ENCODE assay signal across 1 fruit fly cellular context in the genomic region with DNA sequence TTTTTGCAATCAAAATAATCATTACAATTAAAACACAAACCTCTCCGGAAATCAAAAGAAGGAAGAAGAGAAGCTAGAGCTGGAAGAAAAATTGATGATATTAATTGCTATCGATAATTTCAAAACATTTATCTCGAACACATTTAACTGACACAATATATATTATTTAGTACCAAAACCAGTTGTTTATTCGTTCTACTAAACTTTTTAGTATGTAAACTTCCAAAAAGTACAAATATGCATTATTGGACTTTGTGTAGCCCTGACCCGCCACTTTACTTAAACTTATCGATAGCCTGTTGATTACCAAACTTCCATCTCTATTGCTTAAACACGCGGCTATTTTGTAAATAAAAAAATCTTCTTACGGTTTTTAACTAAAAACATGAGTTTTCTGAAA.
TF ChIP-seq lines count a peak whose summit lies in the region.

A gene (minus strand): TSS at position 73 of the 400 bp plus-strand sequence.
A gene (plus strand): TSS at position 302 of the 400 bp plus-strand sequence.

TF ChIP-seq in whole organism, embryonic, 481 proteins besides CTCF, POLR2A, EP300 and RAD21 (continued from another document):
- TF ChIP-seq C15 (GFP tag; IDR thresholded peaks at IDR 0.05; lab: Robert Waterston, UW) (no peak), CG8290 (GFP tag; optimal IDR thresholded peaks at IDR 0.05; lab: Kevin White, UChicago) (peak; percentile 75), CG8290 (tag; optimal IDR thresholded peaks at IDR 0.05; lab: Kevin White, UChicago) (peak in 1 of 2 experiments; percentile 71), Kr (GFP tag; optimal IDR thresholded peaks at IDR 0.05; lab: Kevin White, UChicago) (peak; percentile 27), Gug (GFP tag; IDR thresholded peaks at IDR 0.05; lab: Robert Waterston, UW) (no peak), CG13287 (GFP tag; IDR thresholded peaks at IDR 0.05; lab: Robert Waterston, UW; ENCODE audit: partially characterized antibody) (peak; percentile 95), Mad (GFP tag; optimal IDR thresholded peaks at IDR 0.05; lab: Kevin White, UChicago) (peak; percentile 70), CG15479 (GFP tag; optimal IDR thresholded peaks at IDR 0.05; lab: Kevin White, UChicago) (peak; percentile 24), CG7928 (GFP tag; optimal IDR thresholded peaks at IDR 0.05; lab: Kevin White, UChicago) (peak; percentile 96), CG6791 (GFP tag; IDR thresholded peaks at IDR 0.05; lab: Robert Waterston, UW; ENCODE audit: partially characterized antibody) (peak; percentile 75), prd (optimal IDR thresholded peaks at IDR 0.05; lab: Kevin White, UChicago) (no peak), prd (GFP tag; IDR thresholded peaks at IDR 0.05; lab: Robert Waterston, UW) (peak; percentile 68), CG7987 (GFP tag; optimal IDR thresholded peaks at IDR 0.05; lab: Kevin White, UChicago) (peak; percentile 91), CG9932 (GFP tag; IDR thresholded peaks at IDR 0.05; lab: Robert Waterston, UW) (peak; percentile 77), Oaz (GFP tag; IDR thresholded peaks at IDR 0.05; lab: Robert Waterston, UW) (peak; percentile 70; the same call in 1 of the 2 replicates), Rx (GFP tag; IDR thresholded peaks at IDR 0.05; lab: Robert Waterston, UW) (peak; percentile 55)
